Worm (Caenorhabditis elegans) whole organism, L4 larva: ENCODE data around the gene C45B2.3.

Experiments
- F37D6.2 ChIP-seq: sonication (generic microtip); optimal IDR thresholded peaks from 2 replicates; lab custom pipeline; 2016; ENCODE audit warnings: mild to moderate bottlenecking, missing genetic modification characterization, missing compliant biosample characterization
- Y5F2A.4 ChIP-seq: fragments of 200-800 bp; sonication (Bioruptor generic); optimal IDR thresholded peaks from 2 replicates; lab custom pipeline; 2018; ENCODE audit warnings: mild to moderate bottlenecking, missing genetic modification characterization, missing compliant biosample characterization
- aha-1 ChIP-seq: fragments of 150-350 bp; peaks from one replicate; lab custom pipeline; 2014; ENCODE audit warnings: missing biosample characterization, missing genetic modification characterization
- aly-2 ChIP-seq: sonication (generic microtip); optimal IDR thresholded peaks from 2 replicates; lab custom pipeline; 2018; ENCODE audit warnings: missing biosample characterization, missing genetic modification characterization
- ama-1 ChIP-seq: fragments of 150-350 bp; optimal IDR thresholded peaks from 2 replicates; lab custom pipeline; 2014; ENCODE audit warnings: inconsistent platforms, mixed read lengths
- ceh-32 ChIP-seq: sonication (generic microtip); optimal IDR thresholded peaks from 2 replicates; lab custom pipeline; 2016; ENCODE audit warnings: mild to moderate bottlenecking, missing genetic modification characterization, missing compliant biosample characterization; ENCODE audit not compliant: poor library complexity
- ceh-62 ChIP-seq: sonication (generic microtip); optimal IDR thresholded peaks from 2 replicates; lab custom pipeline; 2017; ENCODE audit warnings: missing biosample characterization, missing genetic modification characterization
- ceh-82 ChIP-seq: sonication (generic microtip); optimal IDR thresholded peaks from 2 replicates; lab custom pipeline; 2017; ENCODE audit warnings: missing biosample characterization, missing genetic modification characterization
- ces-1 ChIP-seq: fragments of 150-350 bp; sonication (generic microtip); optimal IDR thresholded peaks from 4 replicates; lab custom pipeline; 2014; ENCODE audit warnings: missing biosample characterization, missing genetic modification reagents, missing genetic modification characterization
- ctbp-1 ChIP-seq: fragments of 200-800 bp; sonication (Bioruptor generic); IDR thresholded peaks from 2 replicates; pipeline ENCODE4 v1.3.6; 2022; ENCODE audit warnings: missing genetic modification reagents, missing genetic modification characterization, missing compliant biosample characterization
- daf-16 ChIP-seq, 3 experiments: sonication (generic microtip); optimal IDR thresholded peaks; 2 replicates each; lab custom pipeline; 2016 to 2017; ENCODE audit warnings: missing genetic modification characterization in 3 of 3, missing genetic modification reagents in 3 of 3, mild to moderate bottlenecking in 2 of 3, missing compliant biosample characterization in 2 of 3, missing biosample characterization in 1 of 3, moderate library complexity in 1 of 3
- daf-19 ChIP-seq: fragments of 200-800 bp; sonication (Bioruptor generic); conservative IDR thresholded peaks from 2 replicates; pipeline ENCODE4 v1.3.6; 2022; ENCODE audit warnings: missing genetic modification characterization, missing compliant biosample characterization
- daf-8 ChIP-seq: fragments of 200-800 bp; sonication (Bioruptor generic); IDR thresholded peaks from 2 replicates; pipeline ENCODE4 v1.3.6; 2022; ENCODE audit warnings: missing genetic modification characterization, missing compliant biosample characterization
- dmd-6 ChIP-seq: fragments of 200-800 bp; sonication (Bioruptor generic); IDR thresholded peaks from 2 replicates; pipeline ENCODE4 v1.3.6; 2022; ENCODE audit warnings: missing genetic modification reagents, missing genetic modification characterization, missing compliant biosample characterization
- egl-27 ChIP-seq: sonication (generic microtip); optimal IDR thresholded peaks from 3 replicates; lab custom pipeline; 2017; ENCODE audit warnings: missing biosample characterization, missing genetic modification reagents, missing genetic modification characterization
- hlh-11 ChIP-seq: fragments of 200-800 bp; sonication (Bioruptor generic); optimal IDR thresholded peaks from 2 replicates; lab custom pipeline; 2018; ENCODE audit warnings: mild to moderate bottlenecking, missing genetic modification characterization, missing compliant biosample characterization
- hlh-30 ChIP-seq: sonication (generic microtip); optimal IDR thresholded peaks from 2 replicates; lab custom pipeline; 2017; ENCODE audit warnings: antibody characterized with exemption, mild to moderate bottlenecking, missing genetic modification characterization, missing compliant biosample characterization; ENCODE audit not compliant: insufficient read depth
- hmg-1.1 ChIP-seq: fragments of 200-800 bp; sonication (Bioruptor generic); IDR thresholded peaks from 2 replicates; pipeline ENCODE4 v1.3.6; 2022; ENCODE audit warnings: missing genetic modification reagents, missing genetic modification characterization, missing compliant biosample characterization
- jun-1 ChIP-seq: fragments of 150-350 bp; optimal IDR thresholded peaks from 2 replicates; lab custom pipeline; 2014; ENCODE audit warnings: missing biosample characterization, missing genetic modification reagents, missing genetic modification characterization
- lin-15B ChIP-seq: fragments of 150-350 bp; sonication (generic microtip); optimal IDR thresholded peaks from 3 replicates; lab custom pipeline; 2014; ENCODE audit warnings: missing biosample characterization, missing genetic modification characterization
- lin-39 ChIP-seq: fragments of 150-350 bp; optimal IDR thresholded peaks from 2 replicates; lab custom pipeline; 2014; ENCODE audit warnings: missing biosample characterization, missing genetic modification reagents, missing genetic modification characterization
- lsy-2 ChIP-seq, 2 experiments: fragments of 150-350 bp in 1 of 2; sonication (generic microtip) in 1 of 2; optimal IDR thresholded peaks; 2 replicates each; lab custom pipeline; 2014 to 2017; ENCODE audit warnings: missing biosample characterization in 2 of 2, missing genetic modification characterization in 2 of 2
- mdl-1 ChIP-seq, 2 experiments: fragments of 150-350 bp in 1 of 2; sonication (generic microtip) in 1 of 2; optimal IDR thresholded peaks; 2 replicates each; lab custom pipeline; 2014 to 2017; ENCODE audit warnings: missing biosample characterization in 2 of 2, missing genetic modification characterization in 2 of 2
- mep-1 ChIP-seq: fragments of 150-350 bp; sonication (generic microtip); optimal IDR thresholded peaks from 3 replicates; lab custom pipeline; 2014; ENCODE audit warnings: missing biosample characterization, missing genetic modification characterization
- mes-2 ChIP-seq: sonication (generic microtip); optimal IDR thresholded peaks from 2 replicates; lab custom pipeline; 2016; ENCODE audit warnings: missing genotype, mild to moderate bottlenecking, missing genetic modification characterization, missing compliant biosample characterization; ENCODE audit not compliant: poor library complexity, severe bottlenecking
- mxl-2 ChIP-seq: fragments of 200-800 bp; sonication (Bioruptor generic); conservative IDR thresholded peaks from 2 replicates; pipeline ENCODE4 v1.3.6; 2022; ENCODE audit warnings: missing genetic modification reagents, missing genetic modification characterization, missing compliant biosample characterization
- mxl-3 ChIP-seq: fragments of 200-800 bp; sonication (Bioruptor generic); optimal IDR thresholded peaks from 2 replicates; lab custom pipeline; 2018; ENCODE audit warnings: mild to moderate bottlenecking, missing genetic modification characterization, missing compliant biosample characterization
- nhr-237 ChIP-seq: sonication (generic microtip); optimal IDR thresholded peaks from 2 replicates; lab custom pipeline; 2017; ENCODE audit warnings: missing biosample characterization, missing genetic modification characterization
- nhr-25 ChIP-seq: sonication (generic microtip); optimal IDR thresholded peaks from 2 replicates; lab custom pipeline; 2017; ENCODE audit warnings: missing genetic modification characterization, mild to moderate bottlenecking, missing compliant biosample characterization, antibody characterized with exemption, moderate library complexity, borderline replicate concordance; ENCODE audit not compliant: insufficient read depth
- nhr-28 ChIP-seq: fragments of 150-350 bp; optimal IDR thresholded peaks from 2 replicates; lab custom pipeline; 2014; ENCODE audit warnings: missing biosample characterization, missing genetic modification characterization
- nhr-41 ChIP-seq: fragments of 200-800 bp; sonication (Bioruptor generic); IDR thresholded peaks from 2 replicates; pipeline ENCODE4 v1.3.6; 2022; ENCODE audit warnings: missing genetic modification reagents, missing genetic modification characterization, missing compliant biosample characterization
- nhr-42 ChIP-seq: fragments of 200-800 bp; sonication (Bioruptor generic); IDR thresholded peaks from 2 replicates; pipeline ENCODE4 v1.3.6; 2022; ENCODE audit warnings: missing genetic modification characterization, missing compliant biosample characterization
- nhr-48 ChIP-seq: sonication (generic microtip); optimal IDR thresholded peaks from 2 replicates; lab custom pipeline; 2016; ENCODE audit warnings: mild to moderate bottlenecking, missing genetic modification characterization, missing compliant biosample characterization
- nhr-76 ChIP-seq: fragments of 150-350 bp; optimal IDR thresholded peaks from 2 replicates; lab custom pipeline; 2014; ENCODE audit warnings: missing biosample characterization, missing genetic modification characterization
- nhr-77 ChIP-seq: fragments of 150-350 bp; optimal IDR thresholded peaks from 2 replicates; lab custom pipeline; 2014; ENCODE audit warnings: missing biosample characterization, missing genetic modification characterization
- pha-4 ChIP-seq, 2 experiments: fragments of 150-350 bp in 1 of 2; fragments of 200-800 bp in 1 of 2; sonication (Bioruptor generic) in 1 of 2; IDR thresholded peaks in 1 of 2; optimal IDR thresholded peaks in 1 of 2; 2 replicates each; pipeline versions ENCODE4 v1.3.6 to Lab custom; 2014 to 2022; ENCODE audit warnings: missing genetic modification characterization in 2 of 2, missing genetic modification reagents in 2 of 2, missing biosample characterization in 1 of 2, missing compliant biosample characterization in 1 of 2
- php-3 ChIP-seq: fragments of 200-800 bp; sonication (Bioruptor generic); IDR thresholded peaks from 2 replicates; pipeline ENCODE4 v1.3.6; 2022; ENCODE audit warnings: missing genetic modification reagents, missing genetic modification characterization, missing compliant biosample characterization
- pqm-1 ChIP-seq: sonication (generic microtip); optimal IDR thresholded peaks from 2 replicates; lab custom pipeline; 2017; ENCODE audit warnings: missing biosample characterization, missing genetic modification characterization
- sdz-12 ChIP-seq: fragments of 200-800 bp; sonication (Bioruptor generic); optimal IDR thresholded peaks from 2 replicates; lab custom pipeline; 2018; ENCODE audit warnings: mild to moderate bottlenecking, missing genetic modification characterization, missing compliant biosample characterization
- snpc-4 ChIP-seq: fragments of 150-350 bp; optimal IDR thresholded peaks from 2 replicates; lab custom pipeline; 2014; ENCODE audit warnings: missing biosample characterization, missing genetic modification characterization
- spr-1 ChIP-seq: sonication (generic microtip); optimal IDR thresholded peaks from 2 replicates; lab custom pipeline; 2016; ENCODE audit warnings: mild to moderate bottlenecking, missing genetic modification characterization, missing compliant biosample characterization
- tag-97 ChIP-seq: fragments of 200-800 bp; sonication (Bioruptor generic); IDR thresholded peaks from 2 replicates; pipeline ENCODE4 v1.3.6; 2022; ENCODE audit warnings: missing genetic modification characterization, missing compliant biosample characterization
- tra-1 ChIP-seq: fragments of 200-800 bp; sonication (Bioruptor generic); IDR thresholded peaks from 2 replicates; pipeline ENCODE4 v1.3.6; 2022; ENCODE audit warnings: missing genetic modification reagents, missing genetic modification characterization, missing compliant biosample characterization
- unc-62 ChIP-seq, 3 experiments: fragments of 150-350 bp in 1 of 3; sonication (generic microtip); optimal IDR thresholded peaks in 2 of 3; peaks in 1 of 3; 1 replicate in 1 of 3; 2 replicates in 2 of 3; lab custom pipeline; 2014 to 2017; ENCODE audit warnings: missing biosample characterization in 3 of 3, missing genetic modification characterization in 3 of 3, missing genetic modification reagents in 3 of 3, missing genotype in 1 of 3
- vab-7 ChIP-seq: fragments of 200-800 bp; sonication (Bioruptor generic); IDR thresholded peaks from 2 replicates; pipeline ENCODE4 v1.3.6; 2022; ENCODE audit warnings: missing genetic modification reagents, missing genetic modification characterization, missing compliant biosample characterization
- zag-1 ChIP-seq: fragments of 150-350 bp; optimal IDR thresholded peaks from 2 replicates; lab custom pipeline; 2014; ENCODE audit warnings: missing biosample characterization, missing genetic modification characterization
- zfp-2 ChIP-seq: sonication (generic microtip); optimal IDR thresholded peaks from 2 replicates; lab custom pipeline; 2016; ENCODE audit warnings: mild to moderate bottlenecking, missing genetic modification characterization, missing compliant biosample characterization

C45B2.3 gene

ce11 chrX:6122026-6122425, 39.3 kb downstream of the C45B2.3 start, which contains the start of gene nnt-1:
Gene nnt-1 (plus strand): TSS chrX:6122311.
- no peak for TF ChIP-seq ctbp-1 (GFP tag; lab: Robert Waterston, UW)
- no peak for TF ChIP-seq F37D6.2
- peak; percentile 37 for TF ChIP-seq nhr-28 (tag; lab: Kevin White, UChicago)
- no peak for TF ChIP-seq nhr-48
- TF ChIP-seq zag-1 (tag; lab: Kevin White, UChicago), result no peak
- TF ChIP-seq aha-1 (tag; lab: Kevin White, UChicago), result no peak
- TF ChIP-seq mdl-1 (tag; optimal IDR thresholded peaks at IDR 0.05; lab: Kevin White, UChicago), result peak in 1 of 2 experiments; percentile 9
- TF ChIP-seq tra-1 (GFP tag; lab: Robert Waterston, UW), result no peak
- TF ChIP-seq dmd-6, result peak; percentile 28; the same call in 1 of the 2 replicates
- no peak for TF ChIP-seq tag-97 (GFP tag; lab: Robert Waterston, UW)
- no peak for TF ChIP-seq nhr-76
- no peak for TF ChIP-seq jun-1 (tag; lab: Kevin White, UChicago)
- TF ChIP-seq nhr-42 (GFP tag; lab: Robert Waterston, UW), result no peak
- TF ChIP-seq mxl-3 (GFP tag; lab: Kevin White, UChicago), result no peak
- TF ChIP-seq mep-1 (tag; lab: Kevin White, UChicago), result no peak
- TF ChIP-seq hlh-30 (tag; lab: Kevin White, UChicago), result peak; percentile 56
- no peak for TF ChIP-seq daf-16 (GFP tag; optimal IDR thresholded peaks at IDR 0.05; lab: Kevin White, UChicago)
- TF ChIP-seq daf-16 (tag; optimal IDR thresholded peaks at IDR 0.05; lab: Kevin White, UChicago), result peak; percentile 78
- TF ChIP-seq hmg-1.1, result no peak
- TF ChIP-seq hlh-11 (tag; lab: Kevin White, UChicago), result no peak
- no peak for TF ChIP-seq spr-1 (tag; lab: Kevin White, UChicago)
- no peak for TF ChIP-seq pha-4 (GFP tag; IDR thresholded peaks at IDR 0.05; lab: Robert Waterston, UW)
- no peak for TF ChIP-seq pha-4 (tag; optimal IDR thresholded peaks at IDR 0.05; lab: Kevin White, UChicago)
- TF ChIP-seq nhr-237 (tag; lab: Kevin White, UChicago), result no peak
- TF ChIP-seq ceh-62 (tag; lab: Kevin White, UChicago), result no peak
- TF ChIP-seq Y5F2A.4 (GFP tag; lab: Kevin White, UChicago), result no peak
- no peak for TF ChIP-seq daf-8

- TF ChIP-seq daf-8 (no peak), ctbp-1 (GFP tag; lab: Robert Waterston, UW) (peak; percentile 69), lin-15B (tag; lab: Kevin White, UChicago) (no peak), lin-39 (tag; lab: Kevin White, UChicago) (no peak), unc-62 (GFP tag; optimal IDR thresholded peaks at IDR 0.05 in 1 of 2; lab: Kevin White, UChicago) (peak in 1 of 2 experiments; percentile 24), unc-62 (tag; optimal IDR thresholded peaks at IDR 0.05; lab: Kevin White, UChicago) (no peak), mes-2 (peak; percentile 33), dmd-6 (peak; percentile 44; the same call in 1 of the 2 replicates), ceh-82 (tag; lab: Kevin White, UChicago) (no peak), nhr-28 (tag; lab: Kevin White, UChicago) (peak; percentile 38), snpc-4 (no peak), ceh-62 (tag; lab: Kevin White, UChicago) (no peak), ces-1 (no peak), daf-19 (GFP tag; lab: Robert Waterston, UW) (no peak), ama-1 (no peak), php-3 (0 out of 2 replicates have a peak, but pooled peaks have one; percentile 17), mxl-3 (GFP tag; lab: Kevin White, UChicago) (no peak), zfp-2 (tag; lab: Kevin White, UChicago) (no peak), ceh-32 (no peak), aly-2 (no peak), daf-16 (GFP tag; optimal IDR thresholded peaks at IDR 0.05; lab: Kevin White, UChicago) (no peak), daf-16 (tag; optimal IDR thresholded peaks at IDR 0.05; lab: Kevin White, UChicago) (no peak), nhr-77 (tag; lab: Kevin White, UChicago) (no peak), egl-27 (tag; lab: Kevin White, UChicago) (no peak), mxl-2 (GFP tag; lab: Robert Waterston, UW) (no peak), sdz-12 (GFP tag; lab: Kevin White, UChicago) (no peak), aha-1 (tag; lab: Kevin White, UChicago) (peak; percentile 98), pqm-1 (tag; lab: Kevin White, UChicago) (no peak), nhr-25 (tag; lab: Kevin White, UChicago) (no peak), nhr-41 (GFP tag; lab: Robert Waterston, UW) (no peak), hlh-11 (tag; lab: Kevin White, UChicago) (peak; percentile 42), lsy-2 (tag; optimal IDR thresholded peaks at IDR 0.05; lab: Kevin White, UChicago) (peak in 1 of 2 experiments; percentile 35), vab-7 (GFP tag; lab: Robert Waterston, UW) (no peak)
Measured at ce11 chrX:6128225-6128686, 45.5 kb downstream of the C45B2.3 start, which contains the start of gene C15H9.9. Gene C15H9.9 (minus strand): TSS chrX:6128275.
